Fruit fly (Drosophila melanogaster) whole organism, embryonic: ENCODE results near the gene CG13392.

Experiments used
- Aef1 ChIP-seq: fragments of 200-800 bp; sonication (Bioruptor generic); IDR thresholded peaks from 3 replicates; pipeline ENCODE4 v1.3.6; 2022; ENCODE audit warnings: missing biosample characterization, missing genetic modification characterization
- Awh ChIP-seq: fragments of 200-800 bp; sonication (Bioruptor generic); IDR thresholded peaks from 2 replicates; pipeline ENCODE4, ENCODE4 v1.3.6; 2022; ENCODE audit warnings: missing biosample characterization, missing genetic modification characterization
- CG13123 ChIP-seq: fragments of 200-800 bp; sonication (Bioruptor generic); optimal IDR thresholded peaks from 2 replicates; lab custom pipeline; 2016; ENCODE audit warnings: missing biosample characterization, missing genetic modification characterization
- CG1529 ChIP-seq: fragments of 200-800 bp; sonication (Bioruptor generic); optimal IDR thresholded peaks from 3 replicates; lab custom pipeline; 2018; ENCODE audit warnings: missing biosample characterization, missing genetic modification characterization
- CG15479 ChIP-seq: fragments of 200-800 bp; sonication (Bioruptor generic); optimal IDR thresholded peaks from 3 replicates; lab custom pipeline; 2019; ENCODE audit warnings: missing biosample characterization, mild to moderate bottlenecking, missing genetic modification characterization, moderate library complexity
- CG18262 ChIP-seq: fragments of 200-800 bp; optimal IDR thresholded peaks from 3 replicates; lab custom pipeline; 2019; ENCODE audit warnings: missing biosample characterization, mild to moderate bottlenecking, missing genetic modification characterization, moderate library complexity
- CG2120 ChIP-seq: fragments of 200-800 bp; sonication (Bioruptor generic); optimal IDR thresholded peaks from 3 replicates; lab custom pipeline; 2016; ENCODE audit warnings: missing biosample characterization, missing genetic modification characterization
- CG34376 ChIP-seq: fragments of 200-800 bp; sonication (Bioruptor generic); optimal IDR thresholded peaks from 2 replicates; lab custom pipeline; 2018; ENCODE audit warnings: missing biosample characterization, mild to moderate bottlenecking, missing genetic modification characterization
- CG4854 ChIP-seq: fragments of 200-800 bp; sonication (Bioruptor generic); optimal IDR thresholded peaks from 2 replicates; lab custom pipeline; 2016; ENCODE audit warnings: missing biosample characterization, missing genetic modification characterization, inconsistent platforms
- CG6854 ChIP-seq: fragments of 200-800 bp; sonication (Bioruptor generic); optimal IDR thresholded peaks from 3 replicates; lab custom pipeline; 2017; ENCODE audit warnings: missing biosample characterization, mild to moderate bottlenecking, missing genetic modification characterization
- CG8281 ChIP-seq: fragments of 200-800 bp; sonication (Bioruptor generic); optimal IDR thresholded peaks from 2 replicates; lab custom pipeline; 2018; ENCODE audit warnings: missing biosample characterization, mild to moderate bottlenecking, missing genetic modification characterization, moderate library complexity
- CG8765 ChIP-seq: fragments of 200-800 bp; sonication (Bioruptor generic); IDR thresholded peaks from 2 replicates; pipeline ENCODE4 v1.3.6; 2022; ENCODE audit warnings: missing biosample characterization, missing genetic modification characterization
- CG9797 ChIP-seq: fragments of 200-800 bp; sonication (Bioruptor generic); optimal IDR thresholded peaks from 3 replicates; lab custom pipeline; 2018; ENCODE audit warnings: missing biosample characterization, mild to moderate bottlenecking, missing genetic modification characterization
- CG9817 ChIP-seq: fragments of 200-800 bp; sonication (Bioruptor generic); optimal IDR thresholded peaks from 2 replicates; lab custom pipeline; 2018; ENCODE audit warnings: missing biosample characterization, mild to moderate bottlenecking, missing genetic modification characterization, moderate library complexity
- D19B ChIP-seq: fragments of 200-800 bp; sonication (Bioruptor generic); optimal IDR thresholded peaks from 2 replicates; lab custom pipeline; 2017; ENCODE audit warnings: missing biosample characterization, mild to moderate bottlenecking, missing genetic modification characterization
- Dad ChIP-seq: fragments of 200-800 bp; sonication (Bioruptor generic); optimal IDR thresholded peaks from 3 replicates; lab custom pipeline; 2016; ENCODE audit warnings: missing biosample characterization, missing genetic modification characterization
- ERR ChIP-seq: fragments of 200-800 bp; sonication (Bioruptor generic); optimal IDR thresholded peaks from 2 replicates; lab custom pipeline; 2016; ENCODE audit warnings: missing biosample characterization, missing genetic modification characterization
- Ets97D ChIP-seq: fragments of 200-800 bp; sonication (Bioruptor generic); optimal IDR thresholded peaks from 3 replicates; lab custom pipeline; 2016; ENCODE audit warnings: missing biosample characterization, missing genetic modification characterization
- Gug ChIP-seq: fragments of 200-800 bp; sonication (Bioruptor generic); IDR thresholded peaks from 4 replicates; pipeline ENCODE4 v1.3.6; 2022; ENCODE audit warnings: missing biosample characterization, missing genetic modification characterization
- Hr3 ChIP-seq: fragments of 200-800 bp; sonication (Bioruptor generic); optimal IDR thresholded peaks from 3 replicates; lab custom pipeline; 2016; ENCODE audit warnings: missing biosample characterization, missing genetic modification characterization
- Hr51 ChIP-seq, 2 experiments: fragments of 200-800 bp; sonication (Bioruptor generic); optimal IDR thresholded peaks; 2 replicates in 1 of 2; 3 replicates in 1 of 2; lab custom pipeline; 2016 to 2018; ENCODE audit warnings: missing biosample characterization in 2 of 2, missing genetic modification characterization in 2 of 2, mild to moderate bottlenecking in 1 of 2, moderate library complexity in 1 of 2
- MBD-R2 ChIP-seq: fragments of 200-800 bp; sonication (Bioruptor generic); IDR thresholded peaks from 2 replicates; pipeline ENCODE4 v1.3.6; 2022; ENCODE audit warnings: missing biosample characterization, missing genetic modification characterization
- NC2β ChIP-seq: fragments of 200-800 bp; sonication (Bioruptor generic); optimal IDR thresholded peaks from 2 replicates; lab custom pipeline; 2016; ENCODE audit warnings: missing biosample characterization, missing genetic modification characterization
- Sry-δ ChIP-seq: fragments of 200-800 bp; sonication (Bioruptor generic); optimal IDR thresholded peaks from 2 replicates; lab custom pipeline; 2016; ENCODE audit warnings: missing biosample characterization, missing genetic modification characterization
- Xbp1 ChIP-seq: fragments of 200-800 bp; sonication (Bioruptor generic); optimal IDR thresholded peaks from 3 replicates; lab custom pipeline; 2016; ENCODE audit warnings: missing biosample characterization, mild to moderate bottlenecking, missing genetic modification characterization
- Xrp1 ChIP-seq: fragments of 200-800 bp; sonication (Bioruptor generic); IDR thresholded peaks from 2 replicates; pipeline ENCODE4 v1.3.6; 2022; ENCODE audit warnings: missing biosample characterization, missing genetic modification characterization
- ap ChIP-seq: fragments of 200-800 bp; sonication (Bioruptor generic); IDR thresholded peaks from 2 replicates; pipeline ENCODE4 v1.3.6; 2022; ENCODE audit warnings: missing biosample characterization, missing genetic modification characterization
- bcd ChIP-seq: fragments of 200-800 bp; sonication (Bioruptor generic); optimal IDR thresholded peaks from 2 replicates; lab custom pipeline; 2017; ENCODE audit warnings: missing biosample characterization, mild to moderate bottlenecking, missing genetic modification characterization
- chinmo ChIP-seq: fragments of 200-800 bp; sonication (Bioruptor generic); IDR thresholded peaks from 4 replicates; pipeline ENCODE4 v1.3.6; 2022; ENCODE audit warnings: missing biosample characterization, missing genetic modification characterization; ENCODE audit not compliant: partially characterized antibody
- chn ChIP-seq: fragments of 200-800 bp; sonication (Bioruptor generic); optimal IDR thresholded peaks from 2 replicates; lab custom pipeline; 2016; ENCODE audit warnings: missing biosample characterization, missing genetic modification characterization
- da ChIP-seq: fragments of 200-800 bp; sonication (Bioruptor generic); optimal IDR thresholded peaks from 2 replicates; lab custom pipeline; 2016; ENCODE audit warnings: missing biosample characterization, missing genetic modification characterization
- fd102C ChIP-seq: fragments of 200-800 bp; sonication (Bioruptor generic); optimal IDR thresholded peaks from 2 replicates; lab custom pipeline; 2018; ENCODE audit warnings: missing biosample characterization, mild to moderate bottlenecking, missing genetic modification characterization, moderate library complexity
- gsb ChIP-seq: fragments of 200-800 bp; sonication (Bioruptor generic); IDR thresholded peaks from 2 replicates; pipeline ENCODE4 v1.3.6; 2022; ENCODE audit warnings: missing biosample characterization, missing genetic modification characterization
- ham ChIP-seq: fragments of 200-800 bp; sonication (Bioruptor generic); IDR thresholded peaks from 2 replicates; pipeline ENCODE4 v1.3.6; 2022; ENCODE audit warnings: missing biosample characterization, missing genetic modification characterization
- hth ChIP-seq: fragments of >200 bp; optimal IDR thresholded peaks from 2 replicates; lab custom pipeline; 2017; ENCODE audit warnings: inconsistent platforms
- ind ChIP-seq: fragments of 200-800 bp; sonication (Bioruptor generic); optimal IDR thresholded peaks from 3 replicates; lab custom pipeline; 2016; ENCODE audit warnings: missing biosample characterization, missing genetic modification characterization
- inv ChIP-seq: fragments of 200-800 bp; sonication (Bioruptor generic); IDR thresholded peaks from 2 replicates; pipeline ENCODE4 v1.3.6; 2022; ENCODE audit warnings: missing biosample characterization, missing genetic modification characterization; ENCODE audit not compliant: partially characterized antibody
- jing ChIP-seq: fragments of 200-800 bp; sonication (Bioruptor generic); optimal IDR thresholded peaks from 2 replicates; lab custom pipeline; 2018; ENCODE audit warnings: missing biosample characterization, mild to moderate bottlenecking, missing genetic modification characterization
- klu ChIP-seq: fragments of 200-800 bp; sonication (Bioruptor generic); IDR thresholded peaks from 2 replicates; pipeline ENCODE4 v1.3.6; 2022; ENCODE audit warnings: missing biosample characterization, missing genetic modification characterization
- kni ChIP-seq: fragments of 200-800 bp; sonication (Bioruptor generic); optimal IDR thresholded peaks from 3 replicates; lab custom pipeline; 2017; ENCODE audit warnings: mild to moderate bottlenecking, missing biosample characterization, missing genetic modification reagents, missing genetic modification characterization
- knrl ChIP-seq: fragments of 200-800 bp; sonication (Bioruptor generic); IDR thresholded peaks from 3 replicates; pipeline ENCODE4 v1.3.6; 2022; ENCODE audit warnings: missing biosample characterization, missing genetic modification characterization; ENCODE audit not compliant: partially characterized antibody
- mld ChIP-seq: fragments of 200-800 bp; sonication (Bioruptor generic); IDR thresholded peaks from 3 replicates; pipeline ENCODE4 v1.3.6; 2022; ENCODE audit warnings: missing biosample characterization, missing genetic modification characterization; ENCODE audit not compliant: partially characterized antibody
- onecut ChIP-seq: fragments of 200-800 bp; sonication (Bioruptor generic); IDR thresholded peaks from 2 replicates; pipeline ENCODE4 v1.3.6; 2022; ENCODE audit warnings: missing biosample characterization, missing genetic modification characterization
- repo ChIP-seq: fragments of 200-800 bp; sonication (Bioruptor generic); optimal IDR thresholded peaks from 2 replicates; lab custom pipeline; 2016; ENCODE audit warnings: missing biosample characterization, missing genetic modification characterization
- rib ChIP-seq: fragments of 200-800 bp; sonication (Bioruptor generic); IDR thresholded peaks from 2 replicates; pipeline ENCODE4 v1.3.6; 2022; ENCODE audit warnings: missing biosample characterization, missing genetic modification characterization
- stc ChIP-seq: fragments of 200-800 bp; sonication (Bioruptor generic); IDR thresholded peaks from 2 replicates; pipeline ENCODE4 v1.3.6; 2022; ENCODE audit warnings: missing biosample characterization, missing genetic modification characterization
- tup ChIP-seq: fragments of 200-800 bp; sonication (Bioruptor generic); optimal IDR thresholded peaks from 2 replicates; lab custom pipeline; 2016; ENCODE audit warnings: missing biosample characterization, mild to moderate bottlenecking, missing genetic modification characterization, moderate library complexity
- twi ChIP-seq: fragments of 200-800 bp; optimal IDR thresholded peaks from 2 replicates; lab custom pipeline; 2019; ENCODE audit warnings: missing biosample characterization, mild to moderate bottlenecking, missing genetic modification characterization, moderate library complexity
- unpg ChIP-seq: fragments of 200-800 bp; sonication (Bioruptor generic); optimal IDR thresholded peaks from 3 replicates; lab custom pipeline; 2018; ENCODE audit warnings: missing biosample characterization, mild to moderate bottlenecking, missing genetic modification characterization, moderate library complexity
- usp ChIP-seq: fragments of >200 bp; optimal IDR thresholded peaks from 2 replicates; lab custom pipeline; 2017; ENCODE audit warnings: missing biosample characterization, missing genetic modification characterization
- wor ChIP-seq: fragments of 200-800 bp; sonication (Bioruptor generic); IDR thresholded peaks from 2 replicates; pipeline ENCODE4 v1.3.6; 2022; ENCODE audit warnings: missing biosample characterization, missing genetic modification characterization
- z ChIP-seq: fragments of 200-800 bp; sonication (Bioruptor generic); IDR thresholded peaks from 3 replicates; pipeline ENCODE4 v1.3.6; 2022; ENCODE audit warnings: missing biosample characterization, missing genetic modification characterization

CG13392 gene

dm6 chr2L:8376717-8377116, 5.9 kb downstream of the CG13392 start, which contains the start of the genes CG13390 and CG17294 (continued):
- TF ChIP-seq MBD-R2 (GFP tag; lab: Robert Waterston, UW) (peak; percentile 100), knrl (GFP tag; lab: Robert Waterston, UW) (peak; percentile 76), repo (GFP tag; lab: Kevin White, UChicago) (peak; percentile 86), ERR (GFP tag; lab: Kevin White, UChicago) (peak; percentile 84), Hr3 (GFP tag; lab: Kevin White, UChicago) (peak; percentile 99), CG2120 (peak; percentile 99), Xrp1 (GFP tag; lab: Robert Waterston, UW) (peak; percentile 100), fd102C (GFP tag; lab: Kevin White, UChicago) (peak; percentile 89), chn (GFP tag; lab: Kevin White, UChicago) (peak; percentile 96), Hr51 (GFP tag; optimal IDR thresholded peaks at IDR 0.05; lab: Kevin White, UChicago) (peak; percentile 96 to 100), CG4854 (peak; percentile 97), tup (GFP tag; lab: Kevin White, UChicago) (peak; percentile 98), onecut (peak; percentile 99), chinmo (GFP tag; lab: Robert Waterston, UW) (peak; percentile 57; the same call in 1 of the 4 replicates), Aef1 (GFP tag; lab: Robert Waterston, UW) (peak; percentile 100), CG34376 (peak; percentile 100), ind (peak; percentile 99), gsb (GFP tag; lab: Robert Waterston, UW) (peak; percentile 99), ap (GFP tag; lab: Robert Waterston, UW) (peak; percentile 99), unpg (GFP tag; lab: Kevin White, UChicago) (peak; percentile 100), inv (peak; percentile 71; the same call in 1 of the 2 replicates), CG18262 (tag; lab: Kevin White, UChicago) (peak; percentile 100), CG6854 (peak; percentile 100), D19B (GFP tag; lab: Kevin White, UChicago) (peak; percentile 97), kni (peak; percentile 97), ham (GFP tag; lab: Robert Waterston, UW) (peak; percentile 99), twi (peak; percentile 99), CG9797 (GFP tag; lab: Kevin White, UChicago) (peak; percentile 65), z (peak; percentile 84), NC2β (peak; percentile 90), CG15479 (peak; percentile 84), stc (peak; percentile 100), hth (lab: Kevin White, UChicago) (no peak), jing (GFP tag; lab: Kevin White, UChicago) (peak; percentile 99), CG1529 (GFP tag; lab: Kevin White, UChicago) (peak; percentile 99), Awh (GFP tag; lab: Robert Waterston, UW) (peak; percentile 100), mld (GFP tag; lab: Robert Waterston, UW) (no peak), usp (GFP tag; lab: Kevin White, UChicago) (no peak), Xbp1 (GFP tag; lab: Kevin White, UChicago) (peak; percentile 100), Gug (GFP tag; lab: Robert Waterston, UW) (peak; percentile 99), Sry-δ (GFP tag; lab: Kevin White, UChicago) (peak; percentile 63), CG9817 (tag; lab: Kevin White, UChicago) (peak; percentile 100), rib (GFP tag; lab: Robert Waterston, UW) (peak; percentile 100), Ets97D (GFP tag; lab: Kevin White, UChicago) (peak; percentile 90), wor (GFP tag; lab: Robert Waterston, UW) (peak; percentile 99), CG8281 (peak; percentile 96), klu (peak; percentile 99), CG13123 (peak; percentile 98), da (GFP tag; lab: Kevin White, UChicago) (peak; percentile 92), bcd (GFP tag; lab: Kevin White, UChicago) (peak; percentile 99), Dad (GFP tag; lab: Kevin White, UChicago) (peak; percentile 91), CG8765 (GFP tag; lab: Robert Waterston, UW) (peak; percentile 99)
